Worm (Caenorhabditis elegans) whole organism, early embryonic: ENCODE measurements around the gene T26A5.6.

ENCODE experiments used
- ama-1 ChIP-seq: fragments of 150-350 bp; optimal IDR thresholded peaks from 2 replicates; lab custom pipeline; 2014
- ceh-36 ChIP-seq: sonication (generic microtip); optimal IDR thresholded peaks from 2 replicates; lab custom pipeline; 2016; ENCODE audit warnings: missing genetic modification characterization, inconsistent platforms, missing compliant biosample characterization
- ets-7 ChIP-seq: sonication (generic microtip); optimal IDR thresholded peaks from 2 replicates; lab custom pipeline; 2016; ENCODE audit warnings: missing genotype, missing genetic modification characterization, missing compliant biosample characterization
- flt-1 ChIP-seq: fragments of 200-800 bp; sonication (Bioruptor generic); IDR thresholded peaks from 2 replicates; pipeline ENCODE4 v1.3.6; 2022; ENCODE audit warnings: missing genetic modification characterization, missing compliant biosample characterization
- hmg-4 ChIP-seq: fragments of 200-800 bp; sonication (Bioruptor generic); optimal IDR thresholded peaks from 2 replicates; lab custom pipeline; 2018; ENCODE audit warnings: mild to moderate bottlenecking, missing genetic modification characterization, missing compliant biosample characterization
- pes-1 ChIP-seq: fragments of 200-800 bp; sonication (Bioruptor generic); IDR thresholded peaks from 2 replicates; pipeline ENCODE4 v1.3.6; 2022; ENCODE audit warnings: missing genetic modification reagents, missing genetic modification characterization, missing compliant biosample characterization
- sea-1 ChIP-seq: fragments of 200-800 bp; sonication (Bioruptor generic); conservative IDR thresholded peaks from 2 replicates; pipeline ENCODE4 v1.3.6; 2022; ENCODE audit warnings: missing genetic modification characterization, missing compliant biosample characterization

ce11 chrIII:6436308-6436707, 14.2 kb downstream of the T26A5.6 start, which contains the start of gene C05D11.1:
- TF ChIP-seq pes-1 (GFP tag; lab: Robert Waterston, UW) (no peak), hmg-4 (GFP tag; lab: Kevin White, UChicago) (no peak), ama-1 (lab: Kevin White, UChicago) (no peak), flt-1 (no peak), ceh-36 (tag; lab: Kevin White, UChicago) (no peak), sea-1 (no peak), ets-7 (tag; lab: Kevin White, UChicago) (no peak)
